Worm (Caenorhabditis elegans) whole organism, L4 larva: ENCODE results near the gene stc-1.

Experiments
- aha-1 ChIP-seq: fragments of 150-350 bp; peaks from one replicate; lab custom pipeline; 2014; ENCODE audit warnings: missing biosample characterization, missing genetic modification characterization
- aly-2 ChIP-seq: sonication (generic microtip); optimal IDR thresholded peaks from 2 replicates; lab custom pipeline; 2018; ENCODE audit warnings: missing biosample characterization, missing genetic modification characterization
- ceh-32 ChIP-seq: sonication (generic microtip); optimal IDR thresholded peaks from 2 replicates; lab custom pipeline; 2016; ENCODE audit warnings: mild to moderate bottlenecking, missing genetic modification characterization, missing compliant biosample characterization; ENCODE audit not compliant: poor library complexity
- mdl-1 ChIP-seq, 2 experiments: fragments of 150-350 bp in 1 of 2; sonication (generic microtip) in 1 of 2; optimal IDR thresholded peaks; 2 replicates each; lab custom pipeline; 2014 to 2017; ENCODE audit warnings: missing biosample characterization in 2 of 2, missing genetic modification characterization in 2 of 2
- nhr-11 ChIP-seq: fragments of 150-350 bp; optimal IDR thresholded peaks from 2 replicates; lab custom pipeline; 2014; ENCODE audit warnings: missing biosample characterization, missing genetic modification characterization
- nhr-28 ChIP-seq: fragments of 150-350 bp; optimal IDR thresholded peaks from 2 replicates; lab custom pipeline; 2014; ENCODE audit warnings: missing biosample characterization, missing genetic modification characterization
- nhr-76 ChIP-seq: fragments of 150-350 bp; optimal IDR thresholded peaks from 2 replicates; lab custom pipeline; 2014; ENCODE audit warnings: missing biosample characterization, missing genetic modification characterization
- rbr-2 ChIP-seq: sonication (generic microtip); optimal IDR thresholded peaks from 2 replicates; lab custom pipeline; 2016; ENCODE audit warnings: missing genotype, missing genetic modification characterization, missing compliant biosample characterization
- snpc-4 ChIP-seq: fragments of 150-350 bp; optimal IDR thresholded peaks from 2 replicates; lab custom pipeline; 2014; ENCODE audit warnings: missing biosample characterization, missing genetic modification characterization

DNA sequence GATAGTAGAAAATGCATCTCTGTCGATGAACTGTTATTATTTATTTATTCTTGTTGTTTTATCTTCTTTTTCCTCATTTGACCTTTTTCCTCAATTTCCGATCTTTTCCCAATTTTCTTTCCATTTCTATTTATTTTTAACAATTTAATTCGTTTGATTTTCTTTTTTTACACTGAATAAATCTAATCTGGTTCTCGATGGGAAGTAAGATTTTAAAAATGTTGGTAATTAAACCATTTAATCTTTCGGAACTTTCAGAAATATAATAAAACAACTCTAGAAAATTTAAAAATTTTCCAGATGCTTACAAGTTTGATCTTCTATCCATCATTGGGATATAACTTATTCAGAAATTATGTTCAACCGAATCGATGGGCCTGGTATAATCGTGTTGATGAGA lies 40.6 kb upstream of the stc-1 start, which contains the start of gene F28C6.8:
- TF ChIP-seq mdl-1 (tag; optimal IDR thresholded peaks at IDR 0.05; lab: Kevin White, UChicago) (no peak), ceh-32 (tag; lab: Kevin White, UChicago) (no peak), nhr-11 (no peak), nhr-76 (tag; lab: Kevin White, UChicago) (no peak), aha-1 (tag; lab: Kevin White, UChicago) (no peak), snpc-4 (no peak), nhr-28 (tag; lab: Kevin White, UChicago) (no peak), rbr-2 (no peak), aly-2 (no peak)
